Fruit fly (Drosophila melanogaster) whole organism, embryonic: ENCODE measurements around the gene CG17107.

Source experiments
- Awh ChIP-seq: fragments of 200-800 bp; sonication (Bioruptor generic); IDR thresholded peaks from 2 replicates; pipeline ENCODE4, ENCODE4 v1.3.6; 2022; ENCODE audit warnings: missing biosample characterization, missing genetic modification characterization
- BEAF-32 ChIP-seq: fragments of 200-800 bp; sonication (Bioruptor generic); optimal IDR thresholded peaks from 3 replicates; lab custom pipeline; 2017; ENCODE audit warnings: missing biosample characterization, missing genetic modification characterization, mild to moderate bottlenecking, moderate library complexity, missing genetic modification reagents
- CG1024 ChIP-seq: fragments of 200-800 bp; sonication (Bioruptor generic); IDR thresholded peaks from 2 replicates; pipeline ENCODE4 v1.3.6; 2022; ENCODE audit warnings: missing biosample characterization, missing genetic modification characterization
- CG10274 ChIP-seq: fragments of 200-800 bp; sonication (Bioruptor generic); optimal IDR thresholded peaks from 3 replicates; lab custom pipeline; 2017; ENCODE audit warnings: missing biosample characterization, mild to moderate bottlenecking, missing genetic modification characterization
- CG10431 ChIP-seq: fragments of 200-800 bp; sonication (Bioruptor generic); optimal IDR thresholded peaks from 3 replicates; lab custom pipeline; 2018; ENCODE audit warnings: missing biosample characterization, mild to moderate bottlenecking, missing genetic modification characterization
- CG12299 ChIP-seq: fragments of 200-800 bp; sonication (Bioruptor generic); optimal IDR thresholded peaks from 2 replicates; lab custom pipeline; 2018; ENCODE audit warnings: missing biosample characterization, mild to moderate bottlenecking, missing genetic modification characterization
- CG14860 ChIP-seq: fragments of 200-800 bp; sonication (Bioruptor generic); IDR thresholded peaks from 3 replicates; pipeline ENCODE4 v1.3.6; 2022; ENCODE audit warnings: missing biosample characterization, missing genetic modification characterization; ENCODE audit not compliant: partially characterized antibody
- CG15479 ChIP-seq: fragments of 200-800 bp; sonication (Bioruptor generic); optimal IDR thresholded peaks from 3 replicates; lab custom pipeline; 2019; ENCODE audit warnings: missing biosample characterization, mild to moderate bottlenecking, missing genetic modification characterization, moderate library complexity
- CG15514 ChIP-seq: fragments of 200-800 bp; sonication (Bioruptor generic); optimal IDR thresholded peaks from 3 replicates; lab custom pipeline; 2017; ENCODE audit warnings: missing biosample characterization, missing genetic modification characterization, mild to moderate bottlenecking, moderate library complexity, missing genetic modification reagents
- CG17612 ChIP-seq: fragments of 200-800 bp; sonication (Bioruptor generic); IDR thresholded peaks from 2 replicates; pipeline ENCODE4 v1.3.6; 2022; ENCODE audit warnings: missing biosample characterization, missing genetic modification characterization
- CG18764 ChIP-seq: fragments of 200-800 bp; sonication (Bioruptor generic); optimal IDR thresholded peaks from 3 replicates; lab custom pipeline; 2016; ENCODE audit warnings: missing biosample characterization, missing genetic modification characterization
- CG2678 ChIP-seq: fragments of 200-800 bp; sonication (Bioruptor generic); optimal IDR thresholded peaks from 3 replicates; lab custom pipeline; 2019; ENCODE audit warnings: missing biosample characterization, mild to moderate bottlenecking, missing genetic modification characterization, moderate library complexity
- CG31365 ChIP-seq: fragments of 200-800 bp; sonication (Bioruptor generic); optimal IDR thresholded peaks from 2 replicates; lab custom pipeline; 2018; ENCODE audit warnings: missing biosample characterization, mild to moderate bottlenecking, missing genetic modification characterization
- CG4854 ChIP-seq: fragments of 200-800 bp; sonication (Bioruptor generic); optimal IDR thresholded peaks from 2 replicates; lab custom pipeline; 2016; ENCODE audit warnings: missing biosample characterization, missing genetic modification characterization, inconsistent platforms
- CG7357 ChIP-seq: fragments of 200-800 bp; sonication (Bioruptor generic); IDR thresholded peaks from 3 replicates; pipeline ENCODE4 v1.3.6; 2022; ENCODE audit warnings: missing biosample characterization, missing genetic modification characterization
- CG8089 ChIP-seq: fragments of 200-800 bp; sonication (Bioruptor generic); optimal IDR thresholded peaks from 3 replicates; lab custom pipeline; 2016; ENCODE audit warnings: missing biosample characterization, missing genetic modification characterization
- CG9215 ChIP-seq: fragments of 200-800 bp; sonication (Bioruptor generic); IDR thresholded peaks from 2 replicates; pipeline ENCODE4 v1.3.6; 2022; ENCODE audit warnings: missing biosample characterization, missing genetic modification characterization
- CG9609 ChIP-seq: fragments of 200-800 bp; sonication (Bioruptor generic); optimal IDR thresholded peaks from 3 replicates; lab custom pipeline; 2016; ENCODE audit warnings: missing biosample characterization, missing genetic modification characterization
- CG9727 ChIP-seq: fragments of 200-800 bp; sonication (Bioruptor generic); optimal IDR thresholded peaks from 3 replicates; lab custom pipeline; 2017; ENCODE audit warnings: missing biosample characterization, mild to moderate bottlenecking, missing genetic modification characterization
- CG9932 ChIP-seq: fragments of 200-800 bp; sonication (Bioruptor generic); IDR thresholded peaks from 2 replicates; pipeline ENCODE4 v1.3.6; 2022; ENCODE audit warnings: missing biosample characterization, missing genetic modification characterization
- CHES-1-like ChIP-seq: fragments of 200-800 bp; sonication (Bioruptor generic); optimal IDR thresholded peaks from 2 replicates; lab custom pipeline; 2016; ENCODE audit warnings: missing biosample characterization, missing genetic modification characterization
- Dip3 ChIP-seq: fragments of 200-800 bp; sonication (Bioruptor generic); optimal IDR thresholded peaks from 3 replicates; lab custom pipeline; 2016; ENCODE audit warnings: missing biosample characterization, missing genetic modification characterization
- Gug ChIP-seq: fragments of 200-800 bp; sonication (Bioruptor generic); IDR thresholded peaks from 4 replicates; pipeline ENCODE4 v1.3.6; 2022; ENCODE audit warnings: missing biosample characterization, missing genetic modification characterization
- HLH3B ChIP-seq: fragments of 200-800 bp; sonication (Bioruptor generic); IDR thresholded peaks from 2 replicates; pipeline ENCODE4 v1.3.6; 2022; ENCODE audit warnings: missing biosample characterization, missing genetic modification characterization
- Hand ChIP-seq: fragments of 200-800 bp; sonication (Bioruptor generic); optimal IDR thresholded peaks from 2 replicates; lab custom pipeline; 2017; ENCODE audit warnings: mild to moderate bottlenecking, missing biosample characterization, missing genetic modification reagents, missing genetic modification characterization
- Hey ChIP-seq: fragments of 200-800 bp; sonication (Bioruptor generic); optimal IDR thresholded peaks from 3 replicates; lab custom pipeline; 2018; ENCODE audit warnings: missing biosample characterization, mild to moderate bottlenecking, missing genetic modification characterization
- MBD-R2 ChIP-seq: fragments of 200-800 bp; sonication (Bioruptor generic); IDR thresholded peaks from 2 replicates; pipeline ENCODE4 v1.3.6; 2022; ENCODE audit warnings: missing biosample characterization, missing genetic modification characterization
- Myb ChIP-seq: fragments of 200-800 bp; sonication (Bioruptor generic); optimal IDR thresholded peaks from 2 replicates; lab custom pipeline; 2016; ENCODE audit warnings: missing biosample characterization, missing genetic modification characterization
- Ssrp ChIP-seq: fragments of 200-800 bp; sonication (Bioruptor generic); optimal IDR thresholded peaks from 2 replicates; lab custom pipeline; 2018; ENCODE audit warnings: missing biosample characterization, mild to moderate bottlenecking, missing genetic modification characterization, moderate library complexity
- bcd ChIP-seq: fragments of 200-800 bp; sonication (Bioruptor generic); optimal IDR thresholded peaks from 2 replicates; lab custom pipeline; 2017; ENCODE audit warnings: missing biosample characterization, mild to moderate bottlenecking, missing genetic modification characterization
- br ChIP-seq: fragments of >200 bp; optimal IDR thresholded peaks from 2 replicates; lab custom pipeline; 2017
- gfzf ChIP-seq: fragments of 200-800 bp; sonication (Bioruptor generic); optimal IDR thresholded peaks from 2 replicates; lab custom pipeline; 2016; ENCODE audit warnings: missing biosample characterization, mild to moderate bottlenecking, missing genetic modification characterization, moderate library complexity
- ham ChIP-seq: fragments of 200-800 bp; sonication (Bioruptor generic); IDR thresholded peaks from 2 replicates; pipeline ENCODE4 v1.3.6; 2022; ENCODE audit warnings: missing biosample characterization, missing genetic modification characterization
- hb ChIP-seq: fragments of 200-800 bp; sonication (Bioruptor generic); IDR thresholded peaks from 3 replicates; pipeline ENCODE4 v1.3.6; 2022; ENCODE audit warnings: missing biosample characterization, missing genetic modification characterization; ENCODE audit not compliant: partially characterized antibody
- hkb ChIP-seq, 2 experiments: fragments of 200-800 bp in 1 of 2; fragments of >200 bp in 1 of 2; sonication (Bioruptor generic) in 1 of 2; IDR thresholded peaks in 1 of 2; optimal IDR thresholded peaks in 1 of 2; 2 replicates each; pipeline versions ENCODE4 v1.3.6 to Lab custom; 2017 to 2022; ENCODE audit warnings: missing biosample characterization in 1 of 2, missing genetic modification characterization in 1 of 2
- lab ChIP-seq: fragments of 200-800 bp; sonication (Bioruptor generic); optimal IDR thresholded peaks from 3 replicates; lab custom pipeline; 2017; ENCODE audit warnings: missing biosample characterization, missing genetic modification characterization, mild to moderate bottlenecking, moderate library complexity, missing genetic modification reagents
- lov ChIP-seq, 2 experiments: fragments of 200-800 bp in 1 of 2; fragments of >200 bp in 1 of 2; sonication (Bioruptor generic) in 1 of 2; IDR thresholded peaks in 1 of 2; optimal IDR thresholded peaks in 1 of 2; 2 replicates in 1 of 2; 3 replicates in 1 of 2; pipeline versions ENCODE4 v1.3.6 to Lab custom; 2017 to 2022; ENCODE audit warnings: missing biosample characterization in 1 of 2, missing genetic modification characterization in 1 of 2
- mam ChIP-seq: fragments of 200-800 bp; sonication (Bioruptor generic); optimal IDR thresholded peaks from 3 replicates; lab custom pipeline; 2016; ENCODE audit warnings: missing biosample characterization, missing genetic modification characterization
- oc ChIP-seq: fragments of 200-800 bp; sonication (Bioruptor generic); optimal IDR thresholded peaks from 2 replicates; lab custom pipeline; 2018; ENCODE audit warnings: missing biosample characterization, mild to moderate bottlenecking, missing genetic modification characterization, moderate library complexity
- otp ChIP-seq: fragments of 200-800 bp; sonication (Bioruptor generic); IDR thresholded peaks from 3 replicates; pipeline ENCODE4, ENCODE4 v1.3.6; 2022; ENCODE audit warnings: missing biosample characterization, missing genetic modification characterization
- pho ChIP-seq: fragments of 200-800 bp; sonication (Bioruptor generic); optimal IDR thresholded peaks from 2 replicates; lab custom pipeline; 2016; ENCODE audit warnings: missing biosample characterization, missing genetic modification characterization
- repo ChIP-seq: fragments of 200-800 bp; sonication (Bioruptor generic); optimal IDR thresholded peaks from 2 replicates; lab custom pipeline; 2016; ENCODE audit warnings: missing biosample characterization, missing genetic modification characterization
- schlank ChIP-seq: fragments of 200-800 bp; sonication (Bioruptor generic); optimal IDR thresholded peaks from 2 replicates; lab custom pipeline; 2018; ENCODE audit warnings: missing biosample characterization, mild to moderate bottlenecking, missing genetic modification characterization
- seq ChIP-seq: fragments of 200-800 bp; sonication (Bioruptor generic); IDR thresholded peaks from 2 replicates; pipeline ENCODE4 v1.3.6; 2022; ENCODE audit warnings: missing biosample characterization, missing genetic modification characterization
- ssp ChIP-seq: fragments of 200-800 bp; sonication (Bioruptor generic); IDR thresholded peaks from 2 replicates; pipeline ENCODE4 v1.3.6; 2022; ENCODE audit warnings: missing biosample characterization, missing genetic modification characterization
- tin ChIP-seq: fragments of 200-800 bp; sonication (Bioruptor generic); optimal IDR thresholded peaks from 3 replicates; lab custom pipeline; 2016; ENCODE audit warnings: missing biosample characterization, missing genetic modification characterization
- tup ChIP-seq: fragments of 200-800 bp; sonication (Bioruptor generic); optimal IDR thresholded peaks from 2 replicates; lab custom pipeline; 2016; ENCODE audit warnings: missing biosample characterization, mild to moderate bottlenecking, missing genetic modification characterization, moderate library complexity
- unc-4 ChIP-seq: fragments of 200-800 bp; sonication (Bioruptor generic); IDR thresholded peaks from 2 replicates; pipeline ENCODE4 v1.3.6; 2022; ENCODE audit warnings: missing biosample characterization, missing genetic modification characterization; ENCODE audit not compliant: partially characterized antibody
- wdn ChIP-seq: fragments of 200-800 bp; sonication (Bioruptor generic); IDR thresholded peaks from 2 replicates; pipeline ENCODE4 v1.3.6; 2022; ENCODE audit warnings: missing biosample characterization, missing genetic modification characterization

Gene CG17107

DNA sequence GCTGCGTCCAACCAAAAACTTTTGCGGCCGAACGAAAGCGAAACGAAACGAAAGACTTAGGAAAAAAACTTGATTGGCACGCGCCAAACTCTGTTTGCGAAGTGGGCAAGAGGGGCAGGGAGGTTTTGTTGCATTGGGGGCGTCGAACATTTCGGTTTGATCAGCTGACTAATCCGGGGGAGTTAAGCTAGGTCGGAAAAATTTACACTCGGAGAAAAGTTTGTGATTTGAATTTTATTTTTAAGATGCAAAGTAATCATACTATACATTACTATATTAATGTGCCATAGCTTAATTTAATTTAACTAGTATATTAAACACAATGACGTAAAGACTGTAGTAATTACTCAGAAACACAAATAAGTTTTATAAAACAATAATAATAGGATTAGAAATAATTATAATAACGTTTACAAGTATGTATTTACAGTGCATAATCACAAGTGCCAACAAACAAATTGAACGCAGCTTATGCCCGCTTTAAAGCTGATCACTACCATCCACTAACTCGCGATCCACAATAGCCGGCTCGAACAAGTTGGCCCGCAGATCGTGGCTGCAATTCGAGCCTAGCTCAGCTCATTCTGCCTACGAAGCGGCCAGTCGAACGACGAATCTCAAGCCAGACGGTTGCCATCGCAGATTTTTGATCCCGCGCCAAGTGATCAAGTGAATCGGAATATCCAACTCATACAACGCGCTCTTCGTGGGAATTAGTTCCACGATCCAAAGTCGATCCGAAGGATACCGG lies 20.0 kb upstream of the CG17107 start, which contains the start of gene CG31871 (continued):
- peak; percentile 20 for TF ChIP-seq CG18764 (GFP tag; lab: Kevin White, UChicago)
- no peak for TF ChIP-seq Myb (GFP tag; lab: Kevin White, UChicago)
- no peak for TF ChIP-seq repo (GFP tag; lab: Kevin White, UChicago)
- no peak for TF ChIP-seq otp (GFP tag; lab: Robert Waterston, UW)
- no peak for TF ChIP-seq br (lab: Kevin White, UChicago)
- TF ChIP-seq CG10431 (GFP tag; lab: Kevin White, UChicago), result peak; percentile 6
- TF ChIP-seq tin, result peak; percentile 38
- TF ChIP-seq MBD-R2 (GFP tag; lab: Robert Waterston, UW), result no peak; the same call in 1 of the 2 replicates
- TF ChIP-seq BEAF-32 (GFP tag; lab: Kevin White, UChicago), result no peak
- TF ChIP-seq hb, result no peak
- TF ChIP-seq CG8089 (GFP tag; lab: Kevin White, UChicago), result no peak
- no peak for TF ChIP-seq unc-4
- TF ChIP-seq pho (GFP tag; lab: Kevin White, UChicago), result no peak
- peak; percentile 88 for TF ChIP-seq CG2678
- TF ChIP-seq Hey (tag; lab: Kevin White, UChicago), result no peak
- TF ChIP-seq Awh (GFP tag; lab: Robert Waterston, UW), result no peak
- no peak for TF ChIP-seq Gug (GFP tag; lab: Robert Waterston, UW)
- TF ChIP-seq CG9727, result peak; percentile 67
- peak; percentile 57 for TF ChIP-seq CG9932 (GFP tag; lab: Robert Waterston, UW)
- TF ChIP-seq CG10274 (GFP tag; lab: Kevin White, UChicago), result no peak
- no peak for TF ChIP-seq lov (optimal IDR thresholded peaks at IDR 0.05; lab: Kevin White, UChicago)
- TF ChIP-seq lov (GFP tag; IDR thresholded peaks at IDR 0.05; lab: Robert Waterston, UW), result no peak
- peak; percentile 84 for TF ChIP-seq Ssrp (tag; lab: Kevin White, UChicago)
- TF ChIP-seq hkb (optimal IDR thresholded peaks at IDR 0.05; lab: Kevin White, UChicago), result no peak
- peak; percentile 71 for TF ChIP-seq hkb (GFP tag; IDR thresholded peaks at IDR 0.05; lab: Robert Waterston, UW)
- no peak for TF ChIP-seq Dip3 (GFP tag; lab: Kevin White, UChicago)
- TF ChIP-seq wdn (GFP tag; lab: Robert Waterston, UW), result peak; percentile 17; the same call in 1 of the 2 replicates
- peak; percentile 53 for TF ChIP-seq CG9215 (GFP tag; lab: Robert Waterston, UW)
- TF ChIP-seq seq (GFP tag; lab: Robert Waterston, UW), result peak; percentile 38; the same call in 1 of the 2 replicates
- TF ChIP-seq Hand (GFP tag; lab: Kevin White, UChicago), result no peak
- no peak for TF ChIP-seq CG31365 (tag; lab: Kevin White, UChicago)
- TF ChIP-seq CG1024 (GFP tag; lab: Robert Waterston, UW), result 0 out of 2 replicates have a peak, but pooled peaks have one; percentile 20
- TF ChIP-seq ssp (GFP tag; lab: Robert Waterston, UW), result peak; percentile 61
- TF ChIP-seq lab, result peak; percentile 67
- TF ChIP-seq CG17612 (GFP tag; lab: Robert Waterston, UW), result no peak
- peak; percentile 48 for TF ChIP-seq CG12299 (tag; lab: Kevin White, UChicago)
- TF ChIP-seq gfzf (GFP tag; lab: Kevin White, UChicago), result no peak
- no peak for TF ChIP-seq ham (GFP tag; lab: Robert Waterston, UW)
- no peak for TF ChIP-seq tup (GFP tag; lab: Kevin White, UChicago)
- no peak for TF ChIP-seq CHES-1-like
- no peak for TF ChIP-seq CG9609 (GFP tag; lab: Kevin White, UChicago)
- TF ChIP-seq schlank (tag; lab: Kevin White, UChicago), result no peak
- TF ChIP-seq CG15479 (GFP tag; lab: Kevin White, UChicago), result no peak
- peak; percentile 71; the same call in 2 of the 3 replicates for TF ChIP-seq CG7357
- no peak for TF ChIP-seq CG4854 (GFP tag; lab: Kevin White, UChicago)
- peak; percentile 81 for TF ChIP-seq bcd (GFP tag; lab: Kevin White, UChicago)
- TF ChIP-seq HLH3B (GFP tag; lab: Robert Waterston, UW), result peak; percentile 73
- no peak for TF ChIP-seq CG14860 (GFP tag; lab: Robert Waterston, UW)
- TF ChIP-seq oc, result peak; percentile 83
- no peak for TF ChIP-seq mam
- TF ChIP-seq CG15514 (GFP tag; lab: Kevin White, UChicago), result peak; percentile 32
